Worm (Caenorhabditis elegans): ENCODE results near the gene srab-8.

srab-8 gene

ce11 chrV:3188043-3188442 lies 11.8 kb downstream of the srab-8 start, which contains the start of gene lag-2:
Gene lag-2 (plus strand): TSS chrV:3188343.
- no peak for TF ChIP-seq nhr-237 (tag; optimal IDR thresholded peaks at IDR 0.05)
- TF ChIP-seq nhr-10 (tag; optimal IDR thresholded peaks at IDR 0.05) = no peak
- TF ChIP-seq mdl-1 (tag; optimal IDR thresholded peaks at IDR 0.05) = no peak

ce11 chrV:3193091-3193608 lies 16.9 kb downstream of the srab-8 start, which contains the start of the genes Y73C8B.3 and Y73C8B.9:
Gene Y73C8B.3 (minus strand): TSS chrV:3193237.
Gene Y73C8B.9 (plus strand): TSS chrV:3193558.
- TF ChIP-seq fos-1 (tag; optimal IDR thresholded peaks at IDR 0.05) (peak; percentile 14), nhr-12 (tag; optimal IDR thresholded peaks at IDR 0.05) (no peak), sma-9 (GFP tag; optimal IDR thresholded peaks at IDR 0.05) (peak; percentile 77), sma-9 (tag; optimal IDR thresholded peaks at IDR 0.05) (no peak), nhr-25 (tag; optimal IDR thresholded peaks at IDR 0.05) (peak; percentile 24), nhr-10 (tag; optimal IDR thresholded peaks at IDR 0.05) (no peak), nhr-11 (tag; optimal IDR thresholded peaks at IDR 0.05) (no peak), zag-1 (tag; optimal IDR thresholded peaks at IDR 0.05) (no peak), nhr-21 (tag; optimal IDR thresholded peaks at IDR 0.05) (peak; percentile 18), F13H6.1 (tag; optimal IDR thresholded peaks at IDR 0.05) (peak; percentile 7), C34F6.9 (tag; optimal IDR thresholded peaks at IDR 0.05) (no peak), gmeb-1 (tag; optimal IDR thresholded peaks at IDR 0.05) (peak; percentile 43), sma-3 (GFP tag; optimal IDR thresholded peaks at IDR 0.05) (peak; percentile 22), lin-39 (tag; optimal IDR thresholded peaks at IDR 0.05) (no peak), crh-2 (tag; optimal IDR thresholded peaks at IDR 0.05) (peak; percentile 15)

ce11 chrV:3194952-3195450 lies 18.7 kb downstream of the srab-8 start, which contains the start of gene Y73C8B.2:
Gene Y73C8B.2 (minus strand): TSS chrV:3195002.
- peak; percentile 27 for TF ChIP-seq crh-2 (tag; optimal IDR thresholded peaks at IDR 0.05)
- no peak for TF ChIP-seq nhr-11 (tag; optimal IDR thresholded peaks at IDR 0.05)
- no peak for TF ChIP-seq lin-39 (tag; optimal IDR thresholded peaks at IDR 0.05)
- peak; percentile 20 for TF ChIP-seq unc-55 (GFP tag; optimal IDR thresholded peaks at IDR 0.05)
- peak; percentile 54 for TF ChIP-seq nhr-25 (tag; optimal IDR thresholded peaks at IDR 0.05)
- TF ChIP-seq nhr-237 (tag; optimal IDR thresholded peaks at IDR 0.05) = no peak
- no peak for TF ChIP-seq sma-3 (GFP tag; optimal IDR thresholded peaks at IDR 0.05)
- no peak for TF ChIP-seq sem-4 (tag; optimal IDR thresholded peaks at IDR 0.05)
- peak; percentile 27 for TF ChIP-seq F13H6.1 (tag; optimal IDR thresholded peaks at IDR 0.05)
- TF ChIP-seq elt-3 (tag; optimal IDR thresholded peaks at IDR 0.05) = no peak
- TF ChIP-seq nhr-129 (tag; optimal IDR thresholded peaks at IDR 0.05) = peak; percentile 39
- TF ChIP-seq dmd-4 (tag; optimal IDR thresholded peaks at IDR 0.05) = no peak
- no peak for TF ChIP-seq blmp-1 (tag; optimal IDR thresholded peaks at IDR 0.05; ENCODE audit: insufficient read depth)
- no peak for TF ChIP-seq nhr-12 (tag; optimal IDR thresholded peaks at IDR 0.05)
- no peak for TF ChIP-seq lin-13 (GFP tag; optimal IDR thresholded peaks at IDR 0.05)
- no peak for TF ChIP-seq ama-1 (optimal IDR thresholded peaks at IDR 0.05)
- no peak for TF ChIP-seq mab-5 (tag; optimal IDR thresholded peaks at IDR 0.05)
- no peak for TF ChIP-seq sma-9 (GFP tag; optimal IDR thresholded peaks at IDR 0.05)
- TF ChIP-seq sma-9 (tag; optimal IDR thresholded peaks at IDR 0.05) = no peak
- TF ChIP-seq unc-39 (tag; optimal IDR thresholded peaks at IDR 0.05) = no peak
- TF ChIP-seq ztf-1 (GFP tag; conservative IDR thresholded peaks at IDR 0.05) = no peak
- no peak for TF ChIP-seq skn-1 (tag; optimal IDR thresholded peaks at IDR 0.05)
- peak; percentile 0 for TF ChIP-seq ztf-4 (tag; optimal IDR thresholded peaks at IDR 0.05)
- no peak for TF ChIP-seq mbf-1 (tag; optimal IDR thresholded peaks at IDR 0.05)
- TF ChIP-seq fos-1 (tag; optimal IDR thresholded peaks at IDR 0.05) = peak; percentile 70
- TF ChIP-seq nhr-6 (tag; optimal IDR thresholded peaks at IDR 0.05) = no peak
- no peak for TF ChIP-seq nhr-23 (tag; optimal IDR thresholded peaks at IDR 0.05)
- no peak for TF ChIP-seq lin-11 (tag; optimal IDR thresholded peaks at IDR 0.05)
- no peak for TF ChIP-seq nhr-77 (tag; optimal IDR thresholded peaks at IDR 0.05)
- TF ChIP-seq zag-1 (tag; optimal IDR thresholded peaks at IDR 0.05) = no peak
- TF ChIP-seq nhr-21 (tag; optimal IDR thresholded peaks at IDR 0.05) = peak; percentile 1
- TF ChIP-seq alr-1 (tag; optimal IDR thresholded peaks at IDR 0.05) = no peak
- TF ChIP-seq aly-2 (tag; optimal IDR thresholded peaks at IDR 0.05) = no peak
- TF ChIP-seq peb-1 (tag; optimal IDR thresholded peaks at IDR 0.05) = no peak
- no peak for TF ChIP-seq ceh-16 (tag; optimal IDR thresholded peaks at IDR 0.05)
- TF ChIP-seq snpc-4 (tag; optimal IDR thresholded peaks at IDR 0.05) = no peak
- no peak for TF ChIP-seq ztf-11 (tag; optimal IDR thresholded peaks at IDR 0.05)
- TF ChIP-seq C34F6.9 (tag; optimal IDR thresholded peaks at IDR 0.05) = peak; percentile 54
- TF ChIP-seq unc-62 (GFP tag; optimal IDR thresholded peaks at IDR 0.05) = no peak
- no peak for TF ChIP-seq egl-27 (tag; optimal IDR thresholded peaks at IDR 0.05)
- TF ChIP-seq ceh-82 (tag; optimal IDR thresholded peaks at IDR 0.05) = no peak
- no peak for TF ChIP-seq R02D3.7 (tag; optimal IDR thresholded peaks at IDR 0.05)
- TF ChIP-seq elt-1 (tag; optimal IDR thresholded peaks at IDR 0.05) = no peak
- peak; percentile 7 for TF ChIP-seq gmeb-1 (tag; optimal IDR thresholded peaks at IDR 0.05)
- no peak for TF ChIP-seq mdl-1 (tag; optimal IDR thresholded peaks at IDR 0.05)
- no peak for TF ChIP-seq Y55F3AM.14 (GFP tag; optimal IDR thresholded peaks at IDR 0.05)
- no peak for TF ChIP-seq ZK546.5 (tag; optimal IDR thresholded peaks at IDR 0.05)
- no peak for TF ChIP-seq nhr-10 (tag; optimal IDR thresholded peaks at IDR 0.05)

All from whole organism, L2 larva.